Worm (Caenorhabditis elegans): ENCODE data around the gene M01B2.10.

DNA sequence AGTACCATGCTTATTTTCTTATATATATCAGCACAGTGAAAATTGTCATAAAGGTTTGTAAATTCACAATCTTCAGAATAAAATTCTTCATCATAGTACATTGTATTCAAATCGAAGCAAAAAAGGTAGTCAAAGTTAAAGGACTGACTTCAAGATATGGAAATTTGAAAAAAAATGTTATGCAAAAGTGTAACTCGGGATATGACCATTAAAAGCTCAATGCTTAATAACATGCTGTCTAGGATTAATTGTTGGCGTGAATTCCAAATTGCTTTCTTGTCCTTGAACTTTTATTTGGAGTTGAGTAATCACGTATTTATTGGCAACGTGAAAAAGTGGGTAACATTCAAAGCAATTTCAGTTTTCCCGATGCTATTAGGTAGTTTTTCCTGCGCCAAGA lies 12.5 kb upstream of the M01B2.10 start, which contains the start of gene srw-16:
- no peak for TF ChIP-seq cog-1 (tag; optimal IDR thresholded peaks at IDR 0.05)
- TF ChIP-seq tab-1 (GFP tag; IDR thresholded peaks at IDR 0.05) = no peak
- TF ChIP-seq flt-1 (GFP tag; IDR thresholded peaks at IDR 0.05) = no peak
- TF ChIP-seq ref-1 (GFP tag; conservative IDR thresholded peaks at IDR 0.05) = no peak
- no peak for TF ChIP-seq klf-2 (GFP tag; conservative IDR thresholded peaks at IDR 0.05)
- TF ChIP-seq T22C8.4 (GFP tag; IDR thresholded peaks at IDR 0.05) = no peak
